Worm (Caenorhabditis elegans): ENCODE data around the gene taf-6.2.

DNA sequence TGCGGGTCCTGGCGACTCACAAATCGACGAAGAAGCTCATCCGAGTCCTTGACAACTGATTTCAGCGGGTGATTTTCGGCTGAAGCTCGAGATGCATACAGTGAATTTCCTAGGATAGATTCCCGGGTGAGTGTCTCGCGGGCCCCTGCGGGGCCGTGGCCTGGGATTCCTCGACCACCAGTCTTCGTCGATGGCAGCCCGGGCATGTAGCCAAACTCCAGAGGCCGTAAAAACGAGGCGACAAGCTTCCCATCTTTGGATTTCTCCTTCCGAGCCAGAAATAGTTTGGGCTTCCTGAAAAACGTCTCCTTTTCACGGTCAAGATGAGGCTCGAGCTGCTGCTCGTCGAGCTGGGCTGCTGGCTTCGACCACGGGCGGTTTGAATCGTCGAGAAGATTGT, 6.5 kb downstream of the taf-6.2 start:
- TF ChIP-seq unc-62 (GFP tag; optimal IDR thresholded peaks at IDR 0.05) (no peak), F10E7.11 (tag; optimal IDR thresholded peaks at IDR 0.05) (no peak), rec-8 (tag; optimal IDR thresholded peaks at IDR 0.05) (no peak), sdz-38 (tag; optimal IDR thresholded peaks at IDR 0.05) (no peak), nhr-80 (tag; optimal IDR thresholded peaks at IDR 0.05) (no peak), ekl-4 (GFP tag; IDR thresholded peaks at IDR 0.05) (no peak), bed-2 (GFP tag; IDR thresholded peaks at IDR 0.05) (no peak), madf-6 (GFP tag; IDR thresholded peaks at IDR 0.05) (no peak), Y56A3A.18 (GFP tag; IDR thresholded peaks at IDR 0.05) (no peak), ama-1 (optimal IDR thresholded peaks at IDR 0.05) (no peak), ama-1 (GFP tag; optimal IDR thresholded peaks at IDR 0.05) (no peak), snpc-1.1 (tag; optimal IDR thresholded peaks at IDR 0.05; ENCODE audit: insufficient read depth) (no peak), F57A8.1 (GFP tag; optimal IDR thresholded peaks at IDR 0.05) (no peak), snpc-4 (GFP tag; optimal IDR thresholded peaks at IDR 0.05) (no peak), snpc-4 (tag; optimal IDR thresholded peaks at IDR 0.05) (no peak), ceh-91 (GFP tag; IDR thresholded peaks at IDR 0.05) (no peak)

Data from whole organism, young adult.